Worm (Caenorhabditis elegans) whole organism, young adult: ENCODE data around the gene dac-1.

Source experiments
- C17E4.6 ChIP-seq: fragments of 200-800 bp; sonication (Bioruptor generic); IDR thresholded peaks from 2 replicates; pipeline ENCODE4 v1.3.6; 2022; ENCODE audit warnings: missing genetic modification reagents, missing genetic modification characterization, missing compliant biosample characterization
- D2030.7 ChIP-seq: fragments of 200-800 bp; sonication (Bioruptor generic); IDR thresholded peaks from 2 replicates; pipeline ENCODE4 v1.3.6; 2022; ENCODE audit warnings: missing genetic modification reagents, missing genetic modification characterization, missing compliant biosample characterization
- F37B4.10 ChIP-seq: fragments of 200-800 bp; sonication (Bioruptor generic); IDR thresholded peaks from 2 replicates; pipeline ENCODE4 v1.3.6; 2022; ENCODE audit warnings: missing genetic modification characterization, missing compliant biosample characterization
- K11D2.4 ChIP-seq: fragments of 200-800 bp; sonication (Bioruptor generic); IDR thresholded peaks from 2 replicates; pipeline ENCODE4 v1.3.6; 2022; ENCODE audit warnings: missing genetic modification reagents, missing genetic modification characterization, missing compliant biosample characterization
- T26A5.8 ChIP-seq: sonication (generic microtip); optimal IDR thresholded peaks from 2 replicates; lab custom pipeline; 2016; ENCODE audit warnings: missing genetic modification characterization, missing compliant biosample characterization
- Y95B8A.8 ChIP-seq: fragments of 200-800 bp; sonication (Bioruptor generic); IDR thresholded peaks from 2 replicates; pipeline ENCODE4 v1.3.6; 2022; ENCODE audit warnings: missing genetic modification reagents, missing genetic modification characterization, missing compliant biosample characterization
- ZK185.1 ChIP-seq: sonication (generic microtip); optimal IDR thresholded peaks from 2 replicates; lab custom pipeline; 2016; ENCODE audit warnings: mild to moderate bottlenecking, missing genetic modification characterization, missing compliant biosample characterization; ENCODE audit not compliant: poor library complexity, severe bottlenecking
- cebp-1 ChIP-seq, 2 experiments: fragments of 200-800 bp in 1 of 2; sonication (Bioruptor generic) in 1 of 2; sonication (generic microtip) in 1 of 2; IDR thresholded peaks in 1 of 2; optimal IDR thresholded peaks in 1 of 2; 2 replicates each; pipeline versions ENCODE4 v1.3.6 to Lab custom; 2017 to 2022; ENCODE audit warnings: missing compliant biosample characterization in 2 of 2, missing genetic modification characterization in 2 of 2, mild to moderate bottlenecking in 1 of 2, missing genetic modification reagents in 1 of 2, moderate library complexity in 1 of 2
- cebp-2 ChIP-seq: fragments of 200-800 bp; sonication (Bioruptor generic); IDR thresholded peaks from 2 replicates; pipeline ENCODE4 v1.3.6; 2022; ENCODE audit warnings: missing genetic modification characterization, missing compliant biosample characterization
- ceh-100 ChIP-seq: fragments of 200-800 bp; sonication (Bioruptor generic); IDR thresholded peaks from 2 replicates; pipeline ENCODE4 v1.3.6; 2022; ENCODE audit warnings: missing genetic modification reagents, missing genetic modification characterization, missing compliant biosample characterization
- ceh-40 ChIP-seq: fragments of 200-800 bp; sonication (Bioruptor generic); IDR thresholded peaks from 2 replicates; pipeline ENCODE4 v1.3.6; 2022; ENCODE audit warnings: missing genetic modification characterization, missing compliant biosample characterization
- ceh-79 ChIP-seq: sonication (generic microtip); optimal IDR thresholded peaks from 2 replicates; lab custom pipeline; 2017; ENCODE audit warnings: mild to moderate bottlenecking, missing genetic modification characterization, missing compliant biosample characterization
- dpff-1 ChIP-seq: sonication (generic microtip); optimal IDR thresholded peaks from 2 replicates; lab custom pipeline; 2017; ENCODE audit warnings: mild to moderate bottlenecking, missing genetic modification characterization, missing compliant biosample characterization
- egl-18 ChIP-seq: fragments of 200-800 bp; sonication (Bioruptor generic); IDR thresholded peaks from 2 replicates; pipeline ENCODE4 v1.3.6; 2022; ENCODE audit warnings: missing genetic modification reagents, missing genetic modification characterization, missing compliant biosample characterization
- egl-44 ChIP-seq: fragments of 200-800 bp; sonication (Bioruptor generic); IDR thresholded peaks from 2 replicates; pipeline ENCODE4 v1.3.6; 2022; ENCODE audit warnings: missing genetic modification reagents, missing genetic modification characterization, missing compliant biosample characterization
- egrh-3 ChIP-seq: fragments of 200-800 bp; sonication (Bioruptor generic); IDR thresholded peaks from 2 replicates; pipeline ENCODE4 v1.3.6; 2022; ENCODE audit warnings: missing genetic modification reagents, missing genetic modification characterization, missing compliant biosample characterization
- ets-4 ChIP-seq: fragments of 200-800 bp; sonication (Bioruptor generic); optimal IDR thresholded peaks from 2 replicates; lab custom pipeline; 2018; ENCODE audit warnings: mild to moderate bottlenecking, missing genetic modification characterization, missing compliant biosample characterization
- hlh-12 ChIP-seq: sonication (generic microtip); optimal IDR thresholded peaks from 2 replicates; lab custom pipeline; 2016; ENCODE audit warnings: missing genetic modification characterization, missing compliant biosample characterization
- hrde-1 ChIP-seq: sonication (generic microtip); optimal IDR thresholded peaks from 2 replicates; lab custom pipeline; 2016; ENCODE audit warnings: missing genetic modification characterization, mild to moderate bottlenecking, missing compliant biosample characterization, moderate library complexity, missing genotype, missing genetic modification reagents, borderline replicate concordance
- hsf-1 ChIP-seq: fragments of 200-800 bp; sonication (Bioruptor generic); IDR thresholded peaks from 2 replicates; pipeline ENCODE4 v1.3.6; 2022; ENCODE audit warnings: missing genetic modification reagents, missing genetic modification characterization, missing compliant biosample characterization
- lin-40 ChIP-seq: sonication (generic microtip); optimal IDR thresholded peaks from 2 replicates; lab custom pipeline; 2016; ENCODE audit warnings: missing genetic modification characterization, mild to moderate bottlenecking, missing compliant biosample characterization, missing genotype, missing genetic modification reagents
- lin-54 ChIP-seq: fragments of 200-800 bp; sonication (Bioruptor generic); optimal IDR thresholded peaks from 2 replicates; lab custom pipeline; 2018; ENCODE audit warnings: mild to moderate bottlenecking, missing genetic modification characterization, missing compliant biosample characterization
- lsl-1 ChIP-seq: fragments of 200-800 bp; sonication (Bioruptor generic); optimal IDR thresholded peaks from 2 replicates; lab custom pipeline; 2018; ENCODE audit warnings: mild to moderate bottlenecking, missing genetic modification characterization, moderate library complexity, missing compliant biosample characterization
- madf-3 ChIP-seq: fragments of 200-800 bp; sonication (Bioruptor generic); IDR thresholded peaks from 2 replicates; pipeline ENCODE4 v1.3.6; 2022; ENCODE audit warnings: missing genetic modification reagents, missing genetic modification characterization, missing compliant biosample characterization
- madf-8 ChIP-seq: fragments of 200-800 bp; sonication (Bioruptor generic); conservative IDR thresholded peaks from 2 replicates; pipeline ENCODE4 v1.3.6; 2022; ENCODE audit warnings: missing genetic modification reagents, missing genetic modification characterization, missing compliant biosample characterization
- nhr-27 ChIP-seq: fragments of 200-800 bp; sonication (Bioruptor generic); optimal IDR thresholded peaks from 2 replicates; lab custom pipeline; 2018; ENCODE audit warnings: mild to moderate bottlenecking, missing genetic modification characterization, moderate library complexity, missing compliant biosample characterization
- nhr-90 ChIP-seq: sonication (generic microtip); optimal IDR thresholded peaks from 2 replicates; lab custom pipeline; 2016; ENCODE audit warnings: missing genotype, mild to moderate bottlenecking, missing genetic modification characterization, missing compliant biosample characterization
- pbrm-1 ChIP-seq: fragments of 200-800 bp; sonication (Bioruptor generic); IDR thresholded peaks from 2 replicates; pipeline ENCODE4 v1.3.6; 2022; ENCODE audit warnings: missing genetic modification reagents, missing genetic modification characterization, missing compliant biosample characterization
- pha-4 ChIP-seq: fragments of 150-350 bp; sonication (generic microtip); optimal IDR thresholded peaks from 2 replicates; lab custom pipeline; 2014; ENCODE audit warnings: missing biosample characterization, missing genetic modification reagents, missing genetic modification characterization
- rcor-1 ChIP-seq: fragments of 200-800 bp; sonication (Bioruptor generic); IDR thresholded peaks from 2 replicates; pipeline ENCODE4 v1.3.6; 2022; ENCODE audit warnings: missing genetic modification reagents, missing genetic modification characterization, missing compliant biosample characterization
- rec-8 ChIP-seq, 2 experiments: sonication (generic microtip); optimal IDR thresholded peaks; 2 replicates each; lab custom pipeline; 2016; ENCODE audit warnings: mild to moderate bottlenecking in 2 of 2, missing genetic modification characterization in 2 of 2, missing genetic modification reagents in 2 of 2, missing genotype in 2 of 2, missing biosample characterization in 1 of 2, missing compliant biosample characterization in 1 of 2, moderate library complexity in 1 of 2
- sea-2 ChIP-seq: fragments of 200-800 bp; sonication (Bioruptor generic); IDR thresholded peaks from 2 replicates; pipeline ENCODE4 v1.3.6; 2022; ENCODE audit warnings: missing genetic modification characterization, missing compliant biosample characterization
- snpc-1.1 ChIP-seq: sonication (generic microtip); optimal IDR thresholded peaks from 2 replicates; lab custom pipeline; 2017; ENCODE audit warnings: missing genetic modification characterization, mild to moderate bottlenecking, missing compliant biosample characterization, antibody characterized with exemption, moderate library complexity, missing genotype, missing genetic modification reagents; ENCODE audit not compliant: insufficient read depth
- snpc-1.3 ChIP-seq: sonication (generic microtip); optimal IDR thresholded peaks from 2 replicates; lab custom pipeline; 2017; ENCODE audit warnings: missing genetic modification characterization, mild to moderate bottlenecking, missing compliant biosample characterization, antibody characterized with exemption, moderate library complexity, missing genotype, missing genetic modification reagents; ENCODE audit not compliant: insufficient read depth
- snpc-3.4 ChIP-seq: sonication (generic microtip); optimal IDR thresholded peaks from 2 replicates; lab custom pipeline; 2017; ENCODE audit warnings: missing genetic modification characterization, mild to moderate bottlenecking, missing compliant biosample characterization, antibody characterized with exemption, moderate library complexity, missing genotype, missing genetic modification reagents
- unc-130 ChIP-seq: sonication (generic microtip); optimal IDR thresholded peaks from 2 replicates; lab custom pipeline; 2016; ENCODE audit warnings: missing genetic modification reagents, missing genetic modification characterization, missing compliant biosample characterization
- zfh-2 ChIP-seq: fragments of 200-800 bp; sonication (Bioruptor generic); conservative IDR thresholded peaks from 2 replicates; pipeline ENCODE4 v1.3.6; 2022; ENCODE audit warnings: missing genetic modification reagents, missing genetic modification characterization, missing compliant biosample characterization
- ztf-25 ChIP-seq: fragments of 200-800 bp; sonication (Bioruptor generic); IDR thresholded peaks from 2 replicates; pipeline ENCODE4 v1.3.6; 2022; ENCODE audit warnings: missing genetic modification reagents, missing genetic modification characterization, missing compliant biosample characterization
- ztf-3 ChIP-seq: fragments of 200-800 bp; sonication (Bioruptor generic); optimal IDR thresholded peaks from 2 replicates; lab custom pipeline; 2018; ENCODE audit warnings: mild to moderate bottlenecking, missing genetic modification characterization, missing compliant biosample characterization

dac-1 gene

ce11 chrIII:815845-816244 is at the start of gene dac-1:
Gene dac-1 (plus strand): TSS chrIII:816145.
- TF ChIP-seq Y95B8A.8 (GFP tag; lab: Robert Waterston, UW) (no peak), dpff-1 (tag; lab: Kevin White, UChicago) (no peak), C17E4.6 (GFP tag; lab: Robert Waterston, UW) (no peak), lsl-1 (GFP tag; lab: Kevin White, UChicago) (no peak), hrde-1 (no peak), snpc-1.3 (tag; lab: Kevin White, UChicago) (no peak), pha-4 (tag; lab: Kevin White, UChicago) (no peak), rec-8 (tag; optimal IDR thresholded peaks at IDR 0.05; lab: Kevin White, UChicago) (no peak), madf-3 (GFP tag; lab: Robert Waterston, UW) (no peak), egl-18 (GFP tag; lab: Robert Waterston, UW) (no peak), rcor-1 (GFP tag; lab: Robert Waterston, UW) (no peak)

- TF ChIP-seq lin-54 (GFP tag; lab: Kevin White, UChicago) (no peak), ceh-40 (GFP tag; lab: Robert Waterston, UW) (no peak), unc-130 (GFP tag; lab: Kevin White, UChicago) (no peak), ztf-3 (GFP tag; lab: Kevin White, UChicago) (no peak), D2030.7 (GFP tag; lab: Robert Waterston, UW) (no peak), zfh-2 (GFP tag; lab: Robert Waterston, UW) (peak; percentile 69), ceh-100 (GFP tag; lab: Robert Waterston, UW) (no peak), ceh-79 (no peak), egrh-3 (GFP tag; lab: Robert Waterston, UW) (peak; percentile 54; the same call in 1 of the 2 replicates), cebp-2 (GFP tag; lab: Robert Waterston, UW) (no peak), hlh-12 (no peak), nhr-90 (tag; lab: Kevin White, UChicago) (no peak), lin-40 (tag; lab: Kevin White, UChicago) (no peak)
Observed at ce11 chrIII:768528-768927, 47.4 kb upstream of the dac-1 start.

ce11 chrIII:770958-771357 is 45.0 kb upstream of the dac-1 start, which contains the start of gene tpst-2:
Gene tpst-2 (plus strand): TSS chrIII:771258.
- TF ChIP-seq snpc-3.4, result no peak
- TF ChIP-seq egl-44 (GFP tag; lab: Robert Waterston, UW), result no peak
- TF ChIP-seq hsf-1 (GFP tag; lab: Robert Waterston, UW), result no peak
- no peak for TF ChIP-seq ztf-25
- TF ChIP-seq pbrm-1 (GFP tag; lab: Robert Waterston, UW), result no peak
- no peak for TF ChIP-seq sea-2 (GFP tag; lab: Robert Waterston, UW)
- no peak for TF ChIP-seq ZK185.1 (tag; lab: Kevin White, UChicago)
- TF ChIP-seq madf-8 (GFP tag; lab: Robert Waterston, UW), result no peak
- no peak for TF ChIP-seq cebp-1 (GFP tag; IDR thresholded peaks at IDR 0.05; lab: Robert Waterston, UW)
- no peak for TF ChIP-seq cebp-1 (tag; optimal IDR thresholded peaks at IDR 0.05; lab: Kevin White, UChicago)
- no peak for TF ChIP-seq nhr-27
- TF ChIP-seq F37B4.10 (GFP tag; lab: Robert Waterston, UW), result no peak
- no peak for TF ChIP-seq hlh-12
- no peak for TF ChIP-seq snpc-1.1 (tag; lab: Kevin White, UChicago)
- no peak for TF ChIP-seq K11D2.4
- no peak for TF ChIP-seq ets-4 (GFP tag; lab: Kevin White, UChicago)
- TF ChIP-seq T26A5.8 (tag; lab: Kevin White, UChicago), result no peak
- no peak for TF ChIP-seq D2030.7 (GFP tag; lab: Robert Waterston, UW)
